Worm (Caenorhabditis elegans): ENCODE measurements around the gene C13F10.5.

Gene C13F10.5

ce11 chrV:7175201-7175600 is 43.7 kb downstream of the C13F10.5 start, which contains the start of gene lgc-39:
Gene lgc-39, plus strand, starts transcription at chrV:7175501.
- no peak for TF ChIP-seq dmd-8 (GFP tag; IDR thresholded peaks at IDR 0.05)
- no peak for TF ChIP-seq lin-15B (tag; optimal IDR thresholded peaks at IDR 0.05)
- TF ChIP-seq vab-7 (GFP tag; IDR thresholded peaks at IDR 0.05) = no peak
- TF ChIP-seq ama-1 (optimal IDR thresholded peaks at IDR 0.05) = no peak

- TF ChIP-seq ceh-62 (tag; optimal IDR thresholded peaks at IDR 0.05) (no peak), madf-9 (GFP tag; conservative IDR thresholded peaks at IDR 0.05) (no peak), F49E8.2 (tag; optimal IDR thresholded peaks at IDR 0.05; ENCODE audit: borderline replicate concordance) (no peak), nhr-28 (tag; optimal IDR thresholded peaks at IDR 0.05) (peak; percentile 16)
Measured at ce11 chrV:7166709-7167108, 52.2 kb downstream of the C13F10.5 start, which contains the start of gene ugt-36. Gene ugt-36, plus strand, starts transcription at chrV:7167009.

Measured in whole organism, L4 larva.